Worm (Caenorhabditis elegans) whole organism, L2 larva: Measurements from ENCODE around the gene Y116A8C.37.

Experiments
- R02D3.7 ChIP-seq: fragments of 150-350 bp; optimal IDR thresholded peaks from 2 replicates; lab custom pipeline; 2014; ENCODE audit warnings: missing biosample characterization, missing genetic modification characterization
- lin-11 ChIP-seq: fragments of 150-350 bp; sonication (generic microtip); optimal IDR thresholded peaks from 2 replicates; lab custom pipeline; 2014; ENCODE audit warnings: missing biosample characterization, missing genetic modification characterization, inconsistent platforms, mixed read lengths
- lsy-2 ChIP-seq, 2 experiments: fragments of 150-350 bp in 1 of 2; sonication (generic microtip) in 1 of 2; optimal IDR thresholded peaks; 2 replicates each; lab custom pipeline; 2014 to 2017; ENCODE audit warnings: missing biosample characterization in 2 of 2, missing genetic modification characterization in 2 of 2
- mdl-1 ChIP-seq, 2 experiments: fragments of 150-350 bp in 1 of 2; sonication (generic microtip) in 1 of 2; optimal IDR thresholded peaks; 2 replicates each; lab custom pipeline; 2017; ENCODE audit warnings: missing biosample characterization in 2 of 2, missing genetic modification characterization in 2 of 2
- nhr-237 ChIP-seq: fragments of 150-350 bp; optimal IDR thresholded peaks from 2 replicates; lab custom pipeline; 2014; ENCODE audit warnings: missing biosample characterization, missing genetic modification characterization
- sma-9 ChIP-seq, 2 experiments: fragments of 150-350 bp in 1 of 2; sonication (generic microtip) in 1 of 2; optimal IDR thresholded peaks; 2 replicates each; lab custom pipeline; 2014 to 2016; ENCODE audit warnings: missing genetic modification characterization in 2 of 2, mild to moderate bottlenecking in 1 of 2, missing biosample characterization in 1 of 2, missing compliant biosample characterization in 1 of 2, missing genetic modification reagents in 1 of 2, moderate library complexity in 1 of 2
- snpc-4 ChIP-seq: fragments of 150-350 bp; optimal IDR thresholded peaks from 2 replicates; lab custom pipeline; 2014; ENCODE audit warnings: missing biosample characterization, missing genetic modification characterization

DNA sequence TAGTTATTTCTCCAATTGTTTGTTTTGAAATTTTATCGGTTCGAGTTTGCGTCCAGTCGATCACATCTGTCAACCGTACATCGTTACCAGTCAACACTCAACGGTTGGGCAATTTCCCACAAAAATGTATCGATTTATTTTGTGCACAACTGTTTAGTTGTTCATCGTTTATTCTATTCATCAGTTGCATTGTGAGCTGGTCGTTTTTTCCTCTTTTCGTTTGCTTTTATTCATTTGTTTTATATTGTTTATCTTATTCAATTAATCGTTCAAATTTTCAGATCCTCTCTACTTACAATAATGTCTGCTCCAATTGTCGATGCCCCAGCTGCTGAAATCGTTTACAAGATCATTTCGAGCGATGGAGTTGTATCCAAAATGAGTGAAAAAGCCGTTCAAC, 36.0 kb upstream of the Y116A8C.37 start, which contains the start of gene skr-12:
- no peak for TF ChIP-seq mdl-1 (tag; optimal IDR thresholded peaks at IDR 0.05; lab: Kevin White, UChicago)
- TF ChIP-seq sma-9 (GFP tag; optimal IDR thresholded peaks at IDR 0.05; lab: Kevin White, UChicago) = no peak
- no peak for TF ChIP-seq sma-9 (tag; optimal IDR thresholded peaks at IDR 0.05; lab: Kevin White, UChicago)
- TF ChIP-seq nhr-237 (tag; lab: Kevin White, UChicago) = no peak
- TF ChIP-seq snpc-4 (tag; lab: Kevin White, UChicago) = no peak
- no peak for TF ChIP-seq lin-11
- TF ChIP-seq lsy-2 (tag; optimal IDR thresholded peaks at IDR 0.05; lab: Kevin White, UChicago) = no peak
- TF ChIP-seq R02D3.7 (tag; lab: Kevin White, UChicago) = no peak
